Worm (Caenorhabditis elegans) whole organism, mixed stage, embryonic: ENCODE data around the gene clc-27.

ENCODE experiments used
- M03D4.4 ChIP-seq: sonication (generic microtip); optimal IDR thresholded peaks from 2 replicates; lab custom pipeline; 2017; ENCODE audit warnings: mild to moderate bottlenecking, missing genetic modification characterization, missing compliant biosample characterization
- bed-3 ChIP-seq: fragments of 200-800 bp; sonication (Bioruptor generic); optimal IDR thresholded peaks from 3 replicates; lab custom pipeline; 2018; ENCODE audit warnings: mild to moderate bottlenecking, missing genetic modification characterization, moderate library complexity, missing compliant biosample characterization
- blmp-1 ChIP-seq: fragments of 150-350 bp; optimal IDR thresholded peaks from 2 replicates; lab custom pipeline; 2014; ENCODE audit warnings: missing biosample characterization, missing genetic modification characterization
- ceh-39 ChIP-seq: fragments of 150-350 bp; optimal IDR thresholded peaks from 2 replicates; lab custom pipeline; 2014; ENCODE audit warnings: missing biosample characterization, missing genetic modification characterization
- ceh-43 ChIP-seq: fragments of 200-800 bp; sonication (Bioruptor generic); optimal IDR thresholded peaks from 2 replicates; lab custom pipeline; 2018; ENCODE audit warnings: mild to moderate bottlenecking, missing genetic modification characterization, moderate library complexity, missing compliant biosample characterization
- ceh-83 ChIP-seq: fragments of 200-800 bp; sonication (Bioruptor generic); optimal IDR thresholded peaks from 2 replicates; lab custom pipeline; 2018; ENCODE audit warnings: mild to moderate bottlenecking, missing genetic modification characterization, missing compliant biosample characterization
- ces-1 ChIP-seq: fragments of 150-350 bp; optimal IDR thresholded peaks from 2 replicates; lab custom pipeline; 2014; ENCODE audit warnings: missing biosample characterization, missing genetic modification reagents, missing genetic modification characterization
- cnd-1 ChIP-seq: fragments of 200-800 bp; sonication (Bioruptor generic); optimal IDR thresholded peaks from 2 replicates; lab custom pipeline; 2018; ENCODE audit warnings: mild to moderate bottlenecking, missing genetic modification characterization, missing compliant biosample characterization
- drap-1 ChIP-seq: fragments of 200-800 bp; sonication (Bioruptor generic); optimal IDR thresholded peaks from 3 replicates; lab custom pipeline; 2018; ENCODE audit warnings: mild to moderate bottlenecking, missing genetic modification characterization, missing compliant biosample characterization
- elt-1 ChIP-seq: sonication (generic microtip); optimal IDR thresholded peaks from 2 replicates; lab custom pipeline; 2017; ENCODE audit warnings: missing genetic modification characterization, mild to moderate bottlenecking, missing compliant biosample characterization, antibody characterized with exemption, moderate library complexity, borderline replicate concordance; ENCODE audit not compliant: insufficient read depth
- elt-3 ChIP-seq: fragments of 150-350 bp; optimal IDR thresholded peaks from 2 replicates; lab custom pipeline; 2014; ENCODE audit warnings: missing biosample characterization, missing genetic modification characterization
- flh-1 ChIP-seq: fragments of 200-800 bp; sonication (Bioruptor generic); optimal IDR thresholded peaks from 2 replicates; lab custom pipeline; 2018; ENCODE audit warnings: mild to moderate bottlenecking, missing genetic modification characterization, moderate library complexity, missing compliant biosample characterization
- ham-2 ChIP-seq: fragments of 200-800 bp; sonication (Bioruptor generic); optimal IDR thresholded peaks from 2 replicates; lab custom pipeline; 2018; ENCODE audit warnings: mild to moderate bottlenecking, missing genetic modification characterization, missing compliant biosample characterization
- hlh-1 ChIP-seq: fragments of 150-350 bp; optimal IDR thresholded peaks from 2 replicates; lab custom pipeline; 2014; ENCODE audit warnings: missing biosample characterization, missing genetic modification reagents, missing genetic modification characterization
- lin-32 ChIP-seq: fragments of 200-800 bp; sonication (Bioruptor generic); optimal IDR thresholded peaks from 2 replicates; lab custom pipeline; 2018; ENCODE audit warnings: mild to moderate bottlenecking, missing genetic modification characterization, missing compliant biosample characterization
- lsy-2 ChIP-seq: fragments of 150-350 bp; optimal IDR thresholded peaks from 2 replicates; lab custom pipeline; 2014; ENCODE audit warnings: missing biosample characterization, missing genetic modification characterization
- mab-5 ChIP-seq: fragments of 150-350 bp; optimal IDR thresholded peaks from 2 replicates; lab custom pipeline; 2014; ENCODE audit warnings: missing biosample characterization, missing genetic modification characterization
- mep-1 ChIP-seq: fragments of 150-350 bp; optimal IDR thresholded peaks from 2 replicates; lab custom pipeline; 2017; ENCODE audit warnings: missing biosample characterization, missing genetic modification reagents, missing genetic modification characterization, inconsistent platforms
- mls-2 ChIP-seq: sonication (generic microtip); optimal IDR thresholded peaks from 2 replicates; lab custom pipeline; 2016; ENCODE audit warnings: mild to moderate bottlenecking, missing genetic modification characterization, moderate library complexity, missing compliant biosample characterization
- nhr-12 ChIP-seq: fragments of 150-350 bp; optimal IDR thresholded peaks from 2 replicates; lab custom pipeline; 2014; ENCODE audit warnings: missing biosample characterization, missing genetic modification characterization
- nhr-2 ChIP-seq: fragments of 150-350 bp; optimal IDR thresholded peaks from 2 replicates; lab custom pipeline; 2014; ENCODE audit warnings: missing biosample characterization, missing genetic modification characterization
- nhr-237 ChIP-seq: fragments of 150-350 bp; optimal IDR thresholded peaks from 2 replicates; lab custom pipeline; 2014; ENCODE audit warnings: missing biosample characterization, missing genetic modification characterization
- nhr-28 ChIP-seq: fragments of 150-350 bp; optimal IDR thresholded peaks from 2 replicates; lab custom pipeline; 2014; ENCODE audit warnings: missing biosample characterization, missing genetic modification characterization
- snpc-4 ChIP-seq: fragments of 150-350 bp; optimal IDR thresholded peaks from 2 replicates; lab custom pipeline; 2014; ENCODE audit warnings: missing biosample characterization, missing genetic modification characterization
- sptf-1 ChIP-seq: sonication (generic microtip); optimal IDR thresholded peaks from 2 replicates; lab custom pipeline; 2017; ENCODE audit warnings: mild to moderate bottlenecking, missing genetic modification characterization, moderate library complexity, missing compliant biosample characterization
- tbx-8 ChIP-seq: fragments of 200-800 bp; sonication (Bioruptor generic); optimal IDR thresholded peaks from 2 replicates; lab custom pipeline; 2018; ENCODE audit warnings: mild to moderate bottlenecking, missing genetic modification characterization, moderate library complexity, missing compliant biosample characterization
- unc-120 ChIP-seq: sonication (generic microtip); optimal IDR thresholded peaks from 2 replicates; lab custom pipeline; 2017; ENCODE audit warnings: missing genetic modification characterization, missing compliant biosample characterization; ENCODE audit not compliant: poor library complexity, severe bottlenecking
- unc-39 ChIP-seq: fragments of 150-350 bp; optimal IDR thresholded peaks from 2 replicates; lab custom pipeline; 2014; ENCODE audit warnings: missing biosample characterization, missing genetic modification characterization
- unc-62 ChIP-seq: fragments of 150-350 bp; optimal IDR thresholded peaks from 2 replicates; lab custom pipeline; 2014; ENCODE audit warnings: missing biosample characterization, missing genetic modification reagents, missing genetic modification characterization
- zip-8 ChIP-seq: fragments of 150-350 bp; optimal IDR thresholded peaks from 2 replicates; lab custom pipeline; 2014; ENCODE audit warnings: missing biosample characterization, missing genetic modification characterization
- ztf-11 ChIP-seq: fragments of 150-350 bp; optimal IDR thresholded peaks from 2 replicates; lab custom pipeline; 2014; ENCODE audit warnings: missing biosample characterization, missing genetic modification characterization

clc-27 gene

DNA sequence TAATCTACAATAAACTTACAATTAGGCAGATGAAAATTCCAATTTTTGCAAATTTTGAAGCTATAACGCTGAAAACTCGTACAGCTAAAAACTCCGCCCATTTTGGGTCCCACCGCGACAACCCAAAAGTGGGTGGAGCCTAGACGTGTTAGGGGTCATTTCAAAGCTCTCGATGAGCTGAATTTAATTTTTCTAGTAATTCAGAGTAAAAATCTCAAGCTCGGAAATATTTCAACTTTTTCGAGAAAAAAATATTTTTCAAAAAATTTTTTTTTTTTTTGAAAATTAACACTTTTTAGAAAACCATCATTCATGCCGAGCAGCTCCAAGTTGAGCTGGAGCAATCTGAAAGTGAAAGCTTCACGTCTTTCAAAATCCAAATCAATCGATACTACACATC lies 6.9 kb upstream of the clc-27 start, which contains the start of gene R06B10.7:
R06B10.7 (minus strand) TSS at position 101 of the 400 bp plus-strand sequence.
- no peak for TF ChIP-seq hlh-1 (tag; lab: Kevin White, UChicago)
- no peak for TF ChIP-seq ceh-39
- no peak for TF ChIP-seq zip-8 (tag; lab: Kevin White, UChicago)
- no peak for TF ChIP-seq nhr-237
- TF ChIP-seq nhr-28 (tag; lab: Kevin White, UChicago) = no peak
- TF ChIP-seq nhr-2 (tag; lab: Kevin White, UChicago) = no peak
- TF ChIP-seq elt-3 = no peak
- TF ChIP-seq blmp-1 = no peak
- TF ChIP-seq sptf-1 (tag; lab: Kevin White, UChicago) = no peak
- TF ChIP-seq elt-1 = no peak
- TF ChIP-seq M03D4.4 (tag; lab: Kevin White, UChicago) = no peak
- TF ChIP-seq ceh-83 (GFP tag; lab: Kevin White, UChicago) = no peak
- TF ChIP-seq flh-1 (GFP tag; lab: Kevin White, UChicago) = no peak
- no peak for TF ChIP-seq drap-1 (GFP tag; lab: Kevin White, UChicago)
- no peak for TF ChIP-seq ces-1 (GFP tag; lab: Kevin White, UChicago)
- TF ChIP-seq lsy-2 (tag; lab: Kevin White, UChicago) = no peak

DNA sequence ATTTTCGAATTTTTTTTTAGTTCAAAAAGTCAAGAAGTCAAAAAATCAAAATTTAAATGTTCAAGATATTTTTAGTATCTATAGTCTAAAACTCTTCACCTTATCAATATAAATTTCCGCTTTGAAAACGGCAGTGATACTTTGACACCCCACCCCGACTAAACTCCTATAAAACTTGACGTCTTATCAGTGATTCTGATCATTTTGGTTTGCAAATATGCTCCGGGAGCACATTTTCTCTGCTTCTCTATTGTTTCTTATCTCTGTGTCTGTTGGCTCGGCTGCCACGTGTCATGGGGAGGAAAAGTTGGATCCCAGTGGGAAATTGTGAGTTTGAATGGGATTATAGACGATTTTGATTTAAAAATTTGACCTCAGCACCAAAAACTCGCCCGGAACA lies 5.7 kb upstream of the clc-27 start, which contains the start of gene clec-150:
clec-150 (plus strand) TSS at position 198 of the 400 bp plus-strand sequence.
- TF ChIP-seq mls-2 (no peak), zip-8 (tag; lab: Kevin White, UChicago) (no peak), lin-32 (no peak), nhr-12 (tag; lab: Kevin White, UChicago) (no peak), bed-3 (no peak)

- TF ChIP-seq ztf-11 (no peak), ceh-43 (GFP tag; lab: Kevin White, UChicago) (no peak), tbx-8 (GFP tag; lab: Kevin White, UChicago) (no peak), ceh-39 (no peak), unc-39 (tag; lab: Kevin White, UChicago) (no peak), ces-1 (GFP tag; lab: Kevin White, UChicago) (no peak), blmp-1 (no peak), unc-62 (GFP tag; lab: Kevin White, UChicago) (no peak), nhr-237 (no peak), drap-1 (GFP tag; lab: Kevin White, UChicago) (no peak), snpc-4 (tag; lab: Kevin White, UChicago) (no peak), mep-1 (tag; lab: Kevin White, UChicago) (no peak)
Observed at ce11 chrIII:1004464-1004863, 3.7 kb upstream of the clc-27 start.

ce11 chrIII:1007143-1007905 lies 867 bp upstream of the clc-27 start:
- TF ChIP-seq nhr-2 (tag; lab: Kevin White, UChicago) = no peak
- no peak for TF ChIP-seq nhr-28 (tag; lab: Kevin White, UChicago)
- TF ChIP-seq cnd-1 (tag; lab: Kevin White, UChicago) = no peak
- no peak for TF ChIP-seq ces-1 (GFP tag; lab: Kevin White, UChicago)
- TF ChIP-seq M03D4.4 (tag; lab: Kevin White, UChicago) = no peak
- TF ChIP-seq ceh-39 = no peak
- TF ChIP-seq sptf-1 (tag; lab: Kevin White, UChicago) = no peak
- TF ChIP-seq drap-1 (GFP tag; lab: Kevin White, UChicago) = no peak
- no peak for TF ChIP-seq tbx-8 (GFP tag; lab: Kevin White, UChicago)
- TF ChIP-seq, all 35 proteins: peak for 0

- no peak for TF ChIP-seq lin-32
- TF ChIP-seq flh-1 (GFP tag; lab: Kevin White, UChicago) = no peak
- TF ChIP-seq unc-120 (tag; lab: Kevin White, UChicago) = no peak
- no peak for TF ChIP-seq ceh-83 (GFP tag; lab: Kevin White, UChicago)
- TF ChIP-seq ham-2 (GFP tag; lab: Kevin White, UChicago) = no peak
- no peak for TF ChIP-seq nhr-237
- no peak for TF ChIP-seq ceh-39
- no peak for TF ChIP-seq tbx-8 (GFP tag; lab: Kevin White, UChicago)
- no peak for TF ChIP-seq nhr-2 (tag; lab: Kevin White, UChicago)
- TF ChIP-seq elt-1 = no peak
- no peak for TF ChIP-seq zip-8 (tag; lab: Kevin White, UChicago)
- no peak for TF ChIP-seq mab-5 (tag; lab: Kevin White, UChicago)
- no peak for TF ChIP-seq nhr-12 (tag; lab: Kevin White, UChicago)
- no peak for TF ChIP-seq ces-1 (GFP tag; lab: Kevin White, UChicago)
- no peak for TF ChIP-seq mls-2
- no peak for TF ChIP-seq sptf-1 (tag; lab: Kevin White, UChicago)
Observed at ce11 chrIII:1009775-1010174, 1.6 kb downstream of the clc-27 start, which contains the start of gene clc-24. Gene clc-24, plus strand, starts transcription at chrIII:1010037.
